Worm (Caenorhabditis elegans): ENCODE measurements around the gene col-150.

Gene col-150

ce11 chrV:10307283-10307682 lies 12.8 kb upstream of the col-150 start, which contains the start of gene che-12:
che-12 (minus strand) TSS chrV:10307383.
- TF ChIP-seq ama-1 (optimal IDR thresholded peaks at IDR 0.05) (no peak), nhr-237 (tag; optimal IDR thresholded peaks at IDR 0.05) (no peak), alr-1 (tag; optimal IDR thresholded peaks at IDR 0.05) (no peak), nhr-25 (tag; optimal IDR thresholded peaks at IDR 0.05) (no peak), ztf-11 (tag; optimal IDR thresholded peaks at IDR 0.05) (no peak), sem-4 (tag; optimal IDR thresholded peaks at IDR 0.05) (no peak), ZK546.5 (tag; optimal IDR thresholded peaks at IDR 0.05) (no peak), skn-1 (tag; optimal IDR thresholded peaks at IDR 0.05) (no peak), nhr-21 (tag; optimal IDR thresholded peaks at IDR 0.05) (no peak), sma-9 (GFP tag; optimal IDR thresholded peaks at IDR 0.05) (no peak), sma-9 (tag; optimal IDR thresholded peaks at IDR 0.05) (no peak), zag-1 (tag; optimal IDR thresholded peaks at IDR 0.05) (no peak), nhr-23 (tag; optimal IDR thresholded peaks at IDR 0.05) (no peak), nhr-6 (tag; optimal IDR thresholded peaks at IDR 0.05) (no peak), ztf-4 (tag; optimal IDR thresholded peaks at IDR 0.05) (no peak)

- TF ChIP-seq dmd-4 (tag; optimal IDR thresholded peaks at IDR 0.05) (no peak), crh-2 (tag; optimal IDR thresholded peaks at IDR 0.05) (no peak), unc-39 (tag; optimal IDR thresholded peaks at IDR 0.05) (no peak), nhr-11 (tag; optimal IDR thresholded peaks at IDR 0.05) (no peak), mbf-1 (tag; optimal IDR thresholded peaks at IDR 0.05) (no peak), zag-1 (tag; optimal IDR thresholded peaks at IDR 0.05) (no peak), elt-3 (tag; optimal IDR thresholded peaks at IDR 0.05) (no peak), R02D3.7 (tag; optimal IDR thresholded peaks at IDR 0.05) (no peak), nhr-77 (tag; optimal IDR thresholded peaks at IDR 0.05) (no peak), lsy-2 (tag; optimal IDR thresholded peaks at IDR 0.05) (no peak), nhr-10 (tag; optimal IDR thresholded peaks at IDR 0.05) (no peak), ZK546.5 (tag; optimal IDR thresholded peaks at IDR 0.05) (no peak), nhr-237 (tag; optimal IDR thresholded peaks at IDR 0.05) (no peak)
Observed at ce11 chrV:10297099-10297498, 2.6 kb upstream of the col-150 start, which contains the start of gene B0024.4. B0024.4 (plus strand) TSS chrV:10297399.

DNA sequence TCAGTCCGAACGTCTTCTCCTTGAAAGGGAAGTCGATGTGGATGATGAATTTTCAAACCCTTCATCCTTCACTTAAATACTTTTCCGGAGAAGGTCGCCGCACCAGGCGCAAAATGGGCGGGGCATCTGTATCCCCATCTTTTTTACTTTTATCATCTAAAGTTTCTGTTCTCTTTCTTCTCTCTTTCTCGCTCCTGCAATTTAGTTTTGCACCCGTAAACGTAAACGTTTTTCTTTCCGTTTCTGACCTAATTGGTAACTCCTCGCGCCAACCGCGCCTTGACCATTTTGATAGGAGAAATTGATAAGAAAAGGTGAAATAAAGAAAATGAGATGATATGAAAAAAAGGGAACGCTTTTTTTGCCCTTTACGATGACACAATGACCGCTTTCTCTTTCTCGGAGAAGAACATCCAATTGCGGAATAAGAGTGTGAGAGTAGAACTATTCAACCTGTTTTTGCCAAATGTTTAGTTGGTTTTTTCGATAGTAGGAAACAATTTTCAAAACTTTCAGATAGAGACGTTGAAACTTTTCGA lies 1.6 kb downstream of the col-150 start, which contains the start of gene col-149:
Gene col-149 (minus strand): TSS at position 51 of the 539 bp plus-strand sequence.
- TF ChIP-seq Y55F3AM.14 (GFP tag; optimal IDR thresholded peaks at IDR 0.05): no peak
- TF ChIP-seq sma-3 (GFP tag; optimal IDR thresholded peaks at IDR 0.05): peak; percentile 41
- TF ChIP-seq sma-9 (GFP tag; optimal IDR thresholded peaks at IDR 0.05): peak; percentile 46
- no peak for TF ChIP-seq sma-9 (tag; optimal IDR thresholded peaks at IDR 0.05)
- no peak for TF ChIP-seq elt-3 (tag; optimal IDR thresholded peaks at IDR 0.05)
- peak; percentile 35 for TF ChIP-seq nhr-21 (tag; optimal IDR thresholded peaks at IDR 0.05)
- TF ChIP-seq ztf-11 (tag; optimal IDR thresholded peaks at IDR 0.05): no peak
- peak; percentile 10 for TF ChIP-seq egl-27 (tag; optimal IDR thresholded peaks at IDR 0.05)
- TF ChIP-seq blmp-1 (tag; optimal IDR thresholded peaks at IDR 0.05; ENCODE audit: insufficient read depth): peak; percentile 91
- TF ChIP-seq fos-1 (tag; optimal IDR thresholded peaks at IDR 0.05): peak; percentile 78

ce11 chrV:10291848-10292247 lies 2.6 kb downstream of the col-150 start:
- TF ChIP-seq lin-39 (tag; optimal IDR thresholded peaks at IDR 0.05) (no peak), nhr-6 (tag; optimal IDR thresholded peaks at IDR 0.05) (no peak), ZK546.5 (tag; optimal IDR thresholded peaks at IDR 0.05) (no peak), skn-1 (tag; optimal IDR thresholded peaks at IDR 0.05) (no peak), unc-55 (GFP tag; optimal IDR thresholded peaks at IDR 0.05) (no peak), blmp-1 (tag; optimal IDR thresholded peaks at IDR 0.05; ENCODE audit: insufficient read depth) (no peak), crh-2 (tag; optimal IDR thresholded peaks at IDR 0.05) (no peak), aly-2 (tag; optimal IDR thresholded peaks at IDR 0.05) (no peak), elt-1 (tag; optimal IDR thresholded peaks at IDR 0.05) (no peak), sem-4 (tag; optimal IDR thresholded peaks at IDR 0.05) (no peak), F13H6.1 (tag; optimal IDR thresholded peaks at IDR 0.05) (no peak), alr-1 (tag; optimal IDR thresholded peaks at IDR 0.05) (no peak), unc-39 (tag; optimal IDR thresholded peaks at IDR 0.05) (no peak)

DNA sequence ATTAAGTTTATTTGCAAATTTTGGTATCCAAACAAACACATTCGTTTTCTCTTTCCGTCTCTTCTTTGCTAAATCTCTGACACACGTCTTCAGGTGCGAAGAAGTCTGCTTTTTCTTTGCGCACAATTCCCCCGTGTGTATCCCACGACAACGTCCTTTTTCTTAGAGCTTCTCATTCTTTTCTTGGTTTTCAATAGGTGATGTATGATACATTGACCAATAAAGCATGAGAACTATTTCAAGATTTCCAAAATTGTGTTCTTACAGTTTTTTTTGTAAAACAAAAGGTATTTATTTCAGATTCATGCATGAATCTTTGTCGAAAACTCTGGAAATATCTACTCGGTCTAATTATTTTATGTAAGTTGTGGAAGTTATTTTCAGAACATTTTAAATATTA lies 4.7 kb downstream of the col-150 start, which contains the start of gene B0024.15:
Gene B0024.15 (plus strand): TSS at position 301 of the 400 bp plus-strand sequence.
- TF ChIP-seq sma-9 (GFP tag; optimal IDR thresholded peaks at IDR 0.05): no peak
- no peak for TF ChIP-seq sma-9 (tag; optimal IDR thresholded peaks at IDR 0.05)
- no peak for TF ChIP-seq mbf-1 (tag; optimal IDR thresholded peaks at IDR 0.05)
- TF ChIP-seq peb-1 (tag; optimal IDR thresholded peaks at IDR 0.05): no peak
- TF ChIP-seq lsy-2 (tag; optimal IDR thresholded peaks at IDR 0.05): no peak
- no peak for TF ChIP-seq fos-1 (tag; optimal IDR thresholded peaks at IDR 0.05)
- TF ChIP-seq sma-3 (GFP tag; optimal IDR thresholded peaks at IDR 0.05): no peak
- TF ChIP-seq ztf-4 (tag; optimal IDR thresholded peaks at IDR 0.05): no peak
- TF ChIP-seq ZK546.5 (tag; optimal IDR thresholded peaks at IDR 0.05): no peak
- TF ChIP-seq nhr-129 (tag; optimal IDR thresholded peaks at IDR 0.05): no peak
- TF ChIP-seq nhr-237 (tag; optimal IDR thresholded peaks at IDR 0.05): no peak
- no peak for TF ChIP-seq mdl-1 (tag; optimal IDR thresholded peaks at IDR 0.05)
- no peak for TF ChIP-seq ama-1 (optimal IDR thresholded peaks at IDR 0.05)
- TF ChIP-seq snpc-4 (tag; optimal IDR thresholded peaks at IDR 0.05): no peak
- no peak for TF ChIP-seq egl-27 (tag; optimal IDR thresholded peaks at IDR 0.05)
- no peak for TF ChIP-seq lin-11 (tag; optimal IDR thresholded peaks at IDR 0.05)
- TF ChIP-seq R02D3.7 (tag; optimal IDR thresholded peaks at IDR 0.05): no peak
- TF ChIP-seq nhr-12 (tag; optimal IDR thresholded peaks at IDR 0.05): no peak
- no peak for TF ChIP-seq gmeb-1 (tag; optimal IDR thresholded peaks at IDR 0.05)
